Worm (Caenorhabditis elegans): Measurements from ENCODE around the gene F01F1.11.

F01F1.11 gene

DNA sequence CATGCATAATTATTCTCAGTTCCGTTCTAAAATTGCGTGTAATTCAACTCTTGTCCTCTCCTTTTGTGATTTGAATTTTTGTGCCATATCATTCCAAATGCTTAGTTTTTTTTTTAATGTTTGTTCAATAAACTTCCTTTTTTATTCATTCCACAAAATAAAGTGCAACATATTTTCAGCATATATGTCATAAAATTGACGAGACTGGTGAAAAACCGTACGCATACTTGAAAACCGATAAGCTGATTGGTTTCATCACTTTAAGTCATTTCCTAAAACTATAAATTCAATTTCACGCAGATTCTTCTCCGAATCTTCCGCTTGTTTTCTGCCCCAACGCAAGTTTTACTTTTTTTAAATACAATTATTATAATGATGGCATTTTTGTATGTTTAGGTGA lies 12.7 kb downstream of the F01F1.11 start, which contains the start of gene dpf-4:
Gene dpf-4, plus strand, starts transcription at position 301 of the 400 bp plus-strand sequence.
- TF ChIP-seq efl-1 (optimal IDR thresholded peaks at IDR 0.05) = no peak
- TF ChIP-seq efl-1 (GFP tag; optimal IDR thresholded peaks at IDR 0.05 in 1 of 2) = peak in 1 of 2 experiments; percentile 75
- no peak for TF ChIP-seq C16A3.4 (tag; optimal IDR thresholded peaks at IDR 0.05)

DNA sequence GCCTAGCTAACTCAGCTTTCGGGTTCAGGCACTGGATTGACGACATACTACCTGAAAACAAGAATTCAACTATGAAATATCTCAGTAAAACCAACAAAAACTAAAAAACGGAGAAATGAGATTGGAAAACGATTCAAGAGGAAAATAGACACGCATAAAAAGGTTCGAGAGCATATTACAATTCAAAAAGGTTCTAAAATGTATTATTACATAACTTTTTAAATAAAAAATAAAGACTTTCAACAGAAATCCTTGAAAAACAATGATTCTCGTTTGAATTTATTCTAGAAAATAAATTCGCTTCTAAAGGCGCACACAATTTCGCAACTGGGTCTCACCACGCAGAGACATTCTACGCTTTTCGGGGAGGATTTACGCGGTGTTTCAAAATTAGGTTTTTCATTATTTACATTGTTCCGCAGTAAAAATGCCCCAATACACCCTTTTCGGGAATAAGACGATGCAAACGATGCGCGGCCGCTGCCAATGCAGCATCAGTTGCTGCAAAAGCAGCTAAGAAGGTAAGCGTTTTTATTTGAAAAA lies 16.0 kb downstream of the F01F1.11 start, which contains the start of the genes cct-6 and alh-9:
Gene cct-6, minus strand, starts transcription at position 51 of the 543 bp plus-strand sequence.
Gene alh-9, plus strand, starts transcription at position 382 of the 543 bp plus-strand sequence.
- TF ChIP-seq nhr-11 (tag; optimal IDR thresholded peaks at IDR 0.05) = peak; percentile 8
- TF ChIP-seq nhr-47 (tag; optimal IDR thresholded peaks at IDR 0.05) = peak; percentile 81
- TF ChIP-seq hpl-2 (GFP tag; optimal IDR thresholded peaks at IDR 0.05) = no peak
- no peak for TF ChIP-seq ceh-88 (GFP tag; IDR thresholded peaks at IDR 0.05)
- TF ChIP-seq pqm-1 (tag; optimal IDR thresholded peaks at IDR 0.05) = no peak
- peak; percentile 76 for TF ChIP-seq nhr-77 (tag; optimal IDR thresholded peaks at IDR 0.05)
- no peak for TF ChIP-seq C34B4.2 (tag; optimal IDR thresholded peaks at IDR 0.05)
- TF ChIP-seq rnt-1 (tag; optimal IDR thresholded peaks at IDR 0.05) = peak; percentile 81
- no peak for TF ChIP-seq unc-62 (GFP tag; optimal IDR thresholded peaks at IDR 0.05)
- no peak for TF ChIP-seq Y116A8C.19 (tag; optimal IDR thresholded peaks at IDR 0.05; ENCODE audit: borderline replicate concordance)
- TF ChIP-seq unc-98 (GFP tag; IDR thresholded peaks at IDR 0.05) = no peak
- TF ChIP-seq nhr-19 (GFP tag; conservative IDR thresholded peaks at IDR 0.05) = peak; percentile 78
- TF ChIP-seq sptf-1 (tag; optimal IDR thresholded peaks at IDR 0.05) = no peak
- TF ChIP-seq snu-23 (GFP tag; optimal IDR thresholded peaks at IDR 0.05) = peak; percentile 89
- TF ChIP-seq mab-9 (GFP tag; IDR thresholded peaks at IDR 0.05) = no peak
- TF ChIP-seq nhr-90 (tag; optimal IDR thresholded peaks at IDR 0.05; ENCODE audit: poor library complexity) = peak; percentile 65
- peak; percentile 88 for TF ChIP-seq unc-130 (tag; optimal IDR thresholded peaks at IDR 0.05)
- TF ChIP-seq tbx-2 (tag; optimal IDR thresholded peaks at IDR 0.05) = peak; percentile 76
- TF ChIP-seq nhr-71 (tag; optimal IDR thresholded peaks at IDR 0.05) = peak; percentile 87
- peak; percentile 75 for TF ChIP-seq fkh-8 (tag; optimal IDR thresholded peaks at IDR 0.05)
- peak in 1 of 2 experiments; percentile 8 for TF ChIP-seq ztf-11 (tag; optimal IDR thresholded peaks at IDR 0.05)
- TF ChIP-seq C04F5.9 (tag; optimal IDR thresholded peaks at IDR 0.05) = peak; percentile 26
- peak; percentile 88 for TF ChIP-seq C16A3.4 (tag; optimal IDR thresholded peaks at IDR 0.05)
- peak; percentile 73 for TF ChIP-seq lin-15B (tag; optimal IDR thresholded peaks at IDR 0.05)
- TF ChIP-seq zip-4 (GFP tag; optimal IDR thresholded peaks at IDR 0.05) = peak; percentile 33
- peak in 3 of 6 experiments; percentile 24 to 92 (median 60) for TF ChIP-seq elt-3 (tag; optimal IDR thresholded peaks at IDR 0.05)
- TF ChIP-seq efl-3 (GFP tag; optimal IDR thresholded peaks at IDR 0.05) = no peak
- TF ChIP-seq ceh-8 (GFP tag; optimal IDR thresholded peaks at IDR 0.05) = no peak
- TF ChIP-seq ceh-90 (tag; optimal IDR thresholded peaks at IDR 0.05) = peak; percentile 7
- peak; percentile 93 for TF ChIP-seq mep-1 (tag; optimal IDR thresholded peaks at IDR 0.05)
- TF ChIP-seq tlp-1 (tag; optimal IDR thresholded peaks at IDR 0.05) = no peak
- peak; percentile 75 for TF ChIP-seq swsn-7 (tag; optimal IDR thresholded peaks at IDR 0.05)
- TF ChIP-seq zag-1 (tag; optimal IDR thresholded peaks at IDR 0.05) = no peak
- TF ChIP-seq fkh-10 (GFP tag; optimal IDR thresholded peaks at IDR 0.05) = peak; percentile 28
- TF ChIP-seq F16B12.6 (tag; optimal IDR thresholded peaks at IDR 0.05) = peak; percentile 53
- TF ChIP-seq egl-27 (tag; optimal IDR thresholded peaks at IDR 0.05) = no peak
- peak; percentile 83 for TF ChIP-seq lin-13 (GFP tag; optimal IDR thresholded peaks at IDR 0.05)
- TF ChIP-seq ceh-63 (GFP tag; optimal IDR thresholded peaks at IDR 0.05) = no peak
- TF ChIP-seq nhr-237 (tag; optimal IDR thresholded peaks at IDR 0.05) = peak; percentile 63
- TF ChIP-seq unc-86 (tag; optimal IDR thresholded peaks at IDR 0.05) = peak; percentile 69
- TF ChIP-seq snpc-4 (tag; optimal IDR thresholded peaks at IDR 0.05) = peak; percentile 51
- TF ChIP-seq lsy-2 (tag; optimal IDR thresholded peaks at IDR 0.05) = peak; percentile 86 to 95
- TF ChIP-seq nhr-85 (tag) = peak; percentile 82
- no peak for TF ChIP-seq ets-5 (GFP tag; IDR thresholded peaks at IDR 0.05)
- TF ChIP-seq nhr-12 (tag; optimal IDR thresholded peaks at IDR 0.05) = no peak
- TF ChIP-seq alr-1 (tag; optimal IDR thresholded peaks at IDR 0.05; ENCODE audit: borderline replicate concordance) = no peak
- peak; percentile 30 for TF ChIP-seq irx-1 (tag; optimal IDR thresholded peaks at IDR 0.05)
- TF ChIP-seq hlh-17 (GFP tag; optimal IDR thresholded peaks at IDR 0.05; ENCODE audit: borderline replicate concordance) = no peak
- TF ChIP-seq unc-30 (tag; optimal IDR thresholded peaks at IDR 0.05) = no peak
